Worm (Caenorhabditis elegans) whole organism, late embryonic: ENCODE data around the gene F38C2.4.

Experiments
- nhr-232 ChIP-seq: sonication (generic microtip); optimal IDR thresholded peaks from 2 replicates; lab custom pipeline; 2016; ENCODE audit warnings: missing genetic modification characterization, missing compliant biosample characterization
- rnt-1 ChIP-seq: sonication (generic microtip); optimal IDR thresholded peaks from 2 replicates; lab custom pipeline; 2016; ENCODE audit warnings: missing genetic modification characterization, missing compliant biosample characterization

F38C2.4 gene

ce11 chrIV:16320866-16321265, 49.8 kb downstream of the F38C2.4 start, which contains the start of gene srz-61:
Gene srz-61, plus strand, starts transcription at chrIV:16321166.
- TF ChIP-seq rnt-1 (tag; lab: Kevin White, UChicago) (no peak), nhr-232 (tag; lab: Kevin White, UChicago) (no peak)
- TF ChIP-seq, all 69 proteins: peak for 0
